Fruit fly (Drosophila melanogaster): ENCODE data around the gene CG6621.

The CG6621 gene

dm6 chr3R:10849515-10849973, 43.8 kb downstream of the CG6621 start, which contains the start of gene CG42394 (continued):
- TF ChIP-seq stwl (tag; optimal IDR thresholded peaks at IDR 0.05), result peak; percentile 56
- TF ChIP-seq CG7928 (GFP tag; optimal IDR thresholded peaks at IDR 0.05), result peak; percentile 73
- peak; percentile 96 for TF ChIP-seq CG12659 (GFP tag; optimal IDR thresholded peaks at IDR 0.05)
- TF ChIP-seq CG14050 (GFP tag; IDR thresholded peaks at IDR 0.05), result peak; percentile 92
- TF ChIP-seq maf-S (GFP tag; optimal IDR thresholded peaks at IDR 0.05), result peak; percentile 37
- no peak for TF ChIP-seq da (GFP tag; optimal IDR thresholded peaks at IDR 0.05)
- TF ChIP-seq chm (GFP tag; IDR thresholded peaks at IDR 0.05), result peak; percentile 94
- TF ChIP-seq crp (GFP tag; optimal IDR thresholded peaks at IDR 0.05), result peak in 1 of 2 experiments; percentile 51
- TF ChIP-seq CG8290 (GFP tag; optimal IDR thresholded peaks at IDR 0.05), result peak; percentile 87
- TF ChIP-seq CG8290 (tag; optimal IDR thresholded peaks at IDR 0.05), result peak in 1 of 2 experiments; percentile 41
- no peak for TF ChIP-seq zen2 (GFP tag; IDR thresholded peaks at IDR 0.05; ENCODE audit: partially characterized antibody)
- TF ChIP-seq mirr (GFP tag; optimal IDR thresholded peaks at IDR 0.05), result peak; percentile 23
- peak; percentile 76 for TF ChIP-seq CG30020 (tag; optimal IDR thresholded peaks at IDR 0.05)
- TF ChIP-seq lbe (GFP tag; optimal IDR thresholded peaks at IDR 0.05), result peak; percentile 91
- peak; percentile 94 for TF ChIP-seq Ptx1 (GFP tag; IDR thresholded peaks at IDR 0.05)
- TF ChIP-seq HmgZ (tag; optimal IDR thresholded peaks at IDR 0.05), result peak; percentile 89
- TF ChIP-seq CG18599 (GFP tag; optimal IDR thresholded peaks at IDR 0.05), result peak; percentile 98
- no peak for TF ChIP-seq Dref (GFP tag; IDR thresholded peaks at IDR 0.05)
- no peak for TF ChIP-seq hbn (GFP tag; IDR thresholded peaks at IDR 0.05; ENCODE audit: partially characterized antibody)
- peak; percentile 95 for TF ChIP-seq trem (tag; optimal IDR thresholded peaks at IDR 0.05)
- TF ChIP-seq dm (GFP tag; optimal IDR thresholded peaks at IDR 0.05), result peak; percentile 16
- TF ChIP-seq Jarid2 (GFP tag; optimal IDR thresholded peaks at IDR 0.05), result peak; percentile 83
- TF ChIP-seq gce (GFP tag; IDR thresholded peaks at IDR 0.05), result peak; percentile 90
- TF ChIP-seq CkIIα-i1 (GFP tag; IDR thresholded peaks at IDR 0.05), result peak; percentile 76
- peak; percentile 96 for TF ChIP-seq Ssrp (tag; optimal IDR thresholded peaks at IDR 0.05)
- TF ChIP-seq lab (GFP tag; optimal IDR thresholded peaks at IDR 0.05), result peak; percentile 98
- TF ChIP-seq run (tag; optimal IDR thresholded peaks at IDR 0.05), result peak; percentile 80
- TF ChIP-seq p53 (GFP tag; optimal IDR thresholded peaks at IDR 0.05), result no peak
- peak; percentile 94 for TF ChIP-seq CG13775 (GFP tag; optimal IDR thresholded peaks at IDR 0.05)
- TF ChIP-seq Meics (GFP tag; optimal IDR thresholded peaks at IDR 0.05), result peak; percentile 97
- peak; percentile 90 for TF ChIP-seq CG9437 (GFP tag; optimal IDR thresholded peaks at IDR 0.05)
- TF ChIP-seq CG33213 (GFP tag; optimal IDR thresholded peaks at IDR 0.05), result peak; percentile 51
- peak; percentile 86 for TF ChIP-seq CG4328 (GFP tag; optimal IDR thresholded peaks at IDR 0.05)
- peak; percentile 69 for TF ChIP-seq mam (GFP tag; optimal IDR thresholded peaks at IDR 0.05)
- peak; percentile 83 for TF ChIP-seq CG16779 (GFP tag; IDR thresholded peaks at IDR 0.05)
- TF ChIP-seq E2f2 (GFP tag; IDR thresholded peaks at IDR 0.05), result peak; percentile 79
- TF ChIP-seq cwo (GFP tag; optimal IDR thresholded peaks at IDR 0.05), result peak; percentile 95
- peak; percentile 97 for TF ChIP-seq fd96Cb (tag; optimal IDR thresholded peaks at IDR 0.05)
- peak; percentile 90 for TF ChIP-seq ac (GFP tag; optimal IDR thresholded peaks at IDR 0.05)
- peak; percentile 95 for TF ChIP-seq tin (GFP tag; optimal IDR thresholded peaks at IDR 0.05)
- peak; percentile 96 for TF ChIP-seq CG12104 (GFP tag; optimal IDR thresholded peaks at IDR 0.05)
- TF ChIP-seq Sin3A (optimal IDR thresholded peaks at IDR 0.05), result no peak
- no peak for TF ChIP-seq dan (GFP tag; IDR thresholded peaks at IDR 0.05)
- no peak for TF ChIP-seq luna (GFP tag; optimal IDR thresholded peaks at IDR 0.05)
- peak; percentile 96 for TF ChIP-seq CG17359 (tag; optimal IDR thresholded peaks at IDR 0.05)
- peak; percentile 98 for TF ChIP-seq phol (tag; optimal IDR thresholded peaks at IDR 0.05)
- peak; percentile 94 for TF ChIP-seq gsb-n (tag; optimal IDR thresholded peaks at IDR 0.05)
- TF ChIP-seq CG10209 (GFP tag; optimal IDR thresholded peaks at IDR 0.05), result peak; percentile 95
- peak; percentile 96 for TF ChIP-seq Max (GFP tag; optimal IDR thresholded peaks at IDR 0.05)
- no peak for TF ChIP-seq hb (GFP tag; IDR thresholded peaks at IDR 0.05; ENCODE audit: partially characterized antibody)
